Worm (Caenorhabditis elegans) whole organism, L2 larva: ENCODE data around the gene gcy-11.

Experiments
- C34F6.9 ChIP-seq: fragments of 150-350 bp; optimal IDR thresholded peaks from 2 replicates; lab custom pipeline; 2014; ENCODE audit warnings: missing biosample characterization, missing genetic modification characterization
- F13H6.1 ChIP-seq: sonication (generic microtip); optimal IDR thresholded peaks from 2 replicates; lab custom pipeline; 2016; ENCODE audit warnings: missing genetic modification characterization, missing compliant biosample characterization
- R02D3.7 ChIP-seq: fragments of 150-350 bp; optimal IDR thresholded peaks from 2 replicates; lab custom pipeline; 2014; ENCODE audit warnings: missing biosample characterization, missing genetic modification characterization
- Y55F3AM.14 ChIP-seq: fragments of 200-800 bp; sonication (Bioruptor generic); optimal IDR thresholded peaks from 2 replicates; lab custom pipeline; 2018; ENCODE audit warnings: mild to moderate bottlenecking, missing genetic modification characterization, missing compliant biosample characterization
- ZK546.5 ChIP-seq: sonication (generic microtip); optimal IDR thresholded peaks from 2 replicates; lab custom pipeline; 2017; ENCODE audit warnings: missing biosample characterization, missing genetic modification characterization
- alr-1 ChIP-seq: fragments of 150-350 bp; optimal IDR thresholded peaks from 2 replicates; lab custom pipeline; 2014; ENCODE audit warnings: missing biosample characterization, missing genetic modification characterization
- aly-2 ChIP-seq: fragments of 150-350 bp; optimal IDR thresholded peaks from 2 replicates; lab custom pipeline; 2014; ENCODE audit warnings: missing biosample characterization, missing genetic modification characterization
- blmp-1 ChIP-seq: sonication (generic microtip); optimal IDR thresholded peaks from 2 replicates; lab custom pipeline; 2017; ENCODE audit warnings: missing genetic modification characterization, mild to moderate bottlenecking, missing compliant biosample characterization, antibody characterized with exemption, moderate library complexity; ENCODE audit not compliant: insufficient read depth
- crh-2 ChIP-seq: sonication (generic microtip); optimal IDR thresholded peaks from 2 replicates; lab custom pipeline; 2017; ENCODE audit warnings: missing biosample characterization, missing genetic modification characterization
- egl-27 ChIP-seq: sonication (generic microtip); optimal IDR thresholded peaks from 3 replicates; lab custom pipeline; 2017; ENCODE audit warnings: missing biosample characterization, missing genetic modification reagents, missing genetic modification characterization
- elt-1 ChIP-seq: fragments of 150-350 bp; optimal IDR thresholded peaks from 2 replicates; lab custom pipeline; 2014; ENCODE audit warnings: missing biosample characterization, missing genetic modification characterization
- elt-3 ChIP-seq: sonication (generic microtip); optimal IDR thresholded peaks from 2 replicates; lab custom pipeline; 2017; ENCODE audit warnings: missing biosample characterization, missing genetic modification characterization
- fos-1 ChIP-seq: fragments of 150-350 bp; optimal IDR thresholded peaks from 2 replicates; lab custom pipeline; 2014; ENCODE audit warnings: missing biosample characterization, missing genetic modification characterization
- lin-11 ChIP-seq: fragments of 150-350 bp; sonication (generic microtip); optimal IDR thresholded peaks from 2 replicates; lab custom pipeline; 2014; ENCODE audit warnings: missing biosample characterization, missing genetic modification characterization, inconsistent platforms, mixed read lengths
- lin-13 ChIP-seq: fragments of 150-350 bp; optimal IDR thresholded peaks from 2 replicates; lab custom pipeline; 2014; ENCODE audit warnings: missing biosample characterization, missing genetic modification reagents, missing genetic modification characterization
- lin-39 ChIP-seq: fragments of 150-350 bp; optimal IDR thresholded peaks from 2 replicates; lab custom pipeline; 2014; ENCODE audit warnings: missing biosample characterization, missing genetic modification reagents, missing genetic modification characterization
- lsy-2 ChIP-seq, 2 experiments: fragments of 150-350 bp in 1 of 2; sonication (generic microtip) in 1 of 2; optimal IDR thresholded peaks; 2 replicates each; lab custom pipeline; 2014 to 2017; ENCODE audit warnings: missing biosample characterization in 2 of 2, missing genetic modification characterization in 2 of 2
- mbf-1 ChIP-seq: sonication (generic microtip); optimal IDR thresholded peaks from 2 replicates; lab custom pipeline; 2017; ENCODE audit warnings: missing biosample characterization, missing genetic modification characterization
- nhr-10 ChIP-seq: sonication (generic microtip); optimal IDR thresholded peaks from 2 replicates; lab custom pipeline; 2017; ENCODE audit warnings: missing biosample characterization, missing genetic modification characterization
- nhr-12 ChIP-seq: fragments of 150-350 bp; optimal IDR thresholded peaks from 2 replicates; lab custom pipeline; 2014; ENCODE audit warnings: missing biosample characterization, missing genetic modification characterization
- nhr-129 ChIP-seq: fragments of 150-350 bp; optimal IDR thresholded peaks from 2 replicates; lab custom pipeline; 2014; ENCODE audit warnings: missing biosample characterization, missing genetic modification characterization
- nhr-21 ChIP-seq: fragments of 150-350 bp; optimal IDR thresholded peaks from 2 replicates; lab custom pipeline; 2014; ENCODE audit warnings: missing biosample characterization, missing genetic modification characterization
- nhr-23 ChIP-seq: fragments of 150-350 bp; optimal IDR thresholded peaks from 2 replicates; lab custom pipeline; 2014; ENCODE audit warnings: missing biosample characterization, missing genetic modification reagents, missing genetic modification characterization
- nhr-237 ChIP-seq: fragments of 150-350 bp; optimal IDR thresholded peaks from 2 replicates; lab custom pipeline; 2014; ENCODE audit warnings: missing biosample characterization, missing genetic modification characterization
- nhr-25 ChIP-seq: fragments of 150-350 bp; sonication (generic microtip); optimal IDR thresholded peaks from 3 replicates; lab custom pipeline; 2014; ENCODE audit warnings: missing biosample characterization, missing genetic modification characterization
- nhr-6 ChIP-seq: fragments of 150-350 bp; optimal IDR thresholded peaks from 2 replicates; lab custom pipeline; 2014; ENCODE audit warnings: missing biosample characterization, missing genetic modification characterization
- nhr-77 ChIP-seq: fragments of 150-350 bp; optimal IDR thresholded peaks from 2 replicates; lab custom pipeline; 2014; ENCODE audit warnings: missing biosample characterization, missing genetic modification characterization
- peb-1 ChIP-seq: fragments of 150-350 bp; optimal IDR thresholded peaks from 2 replicates; lab custom pipeline; 2014; ENCODE audit warnings: missing biosample characterization, missing genetic modification characterization
- sem-4 ChIP-seq: fragments of 150-350 bp; optimal IDR thresholded peaks from 2 replicates; lab custom pipeline; 2014; ENCODE audit warnings: missing biosample characterization, missing genetic modification reagents, missing genetic modification characterization
- skn-1 ChIP-seq: sonication (generic microtip); optimal IDR thresholded peaks from 2 replicates; lab custom pipeline; 2017; ENCODE audit warnings: missing biosample characterization, missing genetic modification characterization
- sma-3 ChIP-seq: sonication (generic microtip); optimal IDR thresholded peaks from 2 replicates; lab custom pipeline; 2016; ENCODE audit warnings: missing genetic modification reagents, missing genetic modification characterization, missing compliant biosample characterization
- sma-9 ChIP-seq, 2 experiments: fragments of 150-350 bp in 1 of 2; sonication (generic microtip) in 1 of 2; optimal IDR thresholded peaks; 2 replicates each; lab custom pipeline; 2014 to 2016; ENCODE audit warnings: missing genetic modification characterization in 2 of 2, mild to moderate bottlenecking in 1 of 2, missing biosample characterization in 1 of 2, missing compliant biosample characterization in 1 of 2, missing genetic modification reagents in 1 of 2, moderate library complexity in 1 of 2
- unc-39 ChIP-seq: fragments of 150-350 bp; optimal IDR thresholded peaks from 2 replicates; lab custom pipeline; 2014; ENCODE audit warnings: missing biosample characterization, missing genetic modification characterization
- unc-55 ChIP-seq: fragments of 150-350 bp; sonication (generic microtip); optimal IDR thresholded peaks from 3 replicates; lab custom pipeline; 2014; ENCODE audit warnings: missing biosample characterization, missing genetic modification reagents, missing genetic modification characterization
- unc-62 ChIP-seq: fragments of 150-350 bp; optimal IDR thresholded peaks from 2 replicates; lab custom pipeline; 2014; ENCODE audit warnings: missing biosample characterization, missing genetic modification reagents, missing genetic modification characterization
- zag-1 ChIP-seq: fragments of 150-350 bp; optimal IDR thresholded peaks from 2 replicates; lab custom pipeline; 2014; ENCODE audit warnings: missing biosample characterization, missing genetic modification characterization
- ztf-1 ChIP-seq: fragments of 200-800 bp; sonication (Bioruptor generic); conservative IDR thresholded peaks from 2 replicates; pipeline ENCODE4 v1.3.6; 2022; ENCODE audit warnings: missing genetic modification characterization, missing compliant biosample characterization
- ztf-11 ChIP-seq: sonication (generic microtip); optimal IDR thresholded peaks from 2 replicates; lab custom pipeline; 2017; ENCODE audit warnings: missing biosample characterization, missing genetic modification characterization
- ztf-4 ChIP-seq: fragments of 150-350 bp; optimal IDR thresholded peaks from 2 replicates; lab custom pipeline; 2014; ENCODE audit warnings: missing biosample characterization, missing genetic modification characterization

gcy-11 gene

ce11 chrX:17072088-17072487 is 16.7 kb upstream of the gcy-11 start, which contains the start of gene C30G4.4:
Gene C30G4.4 (minus strand): TSS chrX:17072188.
- TF ChIP-seq zag-1 (tag; lab: Kevin White, UChicago) (no peak), skn-1 (no peak), ztf-1 (GFP tag; lab: Robert Waterston, UW) (no peak), sma-3 (GFP tag; lab: Kevin White, UChicago) (no peak), F13H6.1 (tag; lab: Kevin White, UChicago) (no peak), lin-11 (tag; lab: Kevin White, UChicago) (no peak), blmp-1 (tag; lab: Kevin White, UChicago) (no peak), nhr-237 (tag; lab: Kevin White, UChicago) (no peak), nhr-25 (tag; lab: Kevin White, UChicago) (no peak), crh-2 (tag; lab: Kevin White, UChicago) (no peak), sma-9 (GFP tag; optimal IDR thresholded peaks at IDR 0.05; lab: Kevin White, UChicago) (no peak), sma-9 (tag; optimal IDR thresholded peaks at IDR 0.05; lab: Kevin White, UChicago) (no peak), C34F6.9 (no peak), mbf-1 (tag; lab: Kevin White, UChicago) (no peak), nhr-23 (tag; lab: Kevin White, UChicago) (no peak), nhr-10 (tag; lab: Kevin White, UChicago) (no peak), nhr-77 (tag; lab: Kevin White, UChicago) (no peak)

- TF ChIP-seq sem-4 (tag; lab: Kevin White, UChicago): no peak
- no peak for TF ChIP-seq elt-3 (tag; lab: Kevin White, UChicago)
- no peak for TF ChIP-seq unc-39 (tag; lab: Kevin White, UChicago)
- no peak for TF ChIP-seq nhr-21 (tag; lab: Kevin White, UChicago)
- no peak for TF ChIP-seq mbf-1 (tag; lab: Kevin White, UChicago)
- no peak for TF ChIP-seq lin-39 (tag; lab: Kevin White, UChicago)
- TF ChIP-seq ztf-1 (GFP tag; lab: Robert Waterston, UW): no peak
- TF ChIP-seq Y55F3AM.14: no peak
- no peak for TF ChIP-seq R02D3.7 (tag; lab: Kevin White, UChicago)
- TF ChIP-seq ZK546.5 (tag; lab: Kevin White, UChicago): no peak
- TF ChIP-seq nhr-12 (tag; lab: Kevin White, UChicago): no peak
- TF ChIP-seq F13H6.1 (tag; lab: Kevin White, UChicago): peak; percentile 27
- TF ChIP-seq nhr-25 (tag; lab: Kevin White, UChicago): peak; percentile 13
- TF ChIP-seq nhr-129 (tag; lab: Kevin White, UChicago): no peak
- TF ChIP-seq elt-1 (tag; lab: Kevin White, UChicago): no peak
- TF ChIP-seq aly-2 (tag; lab: Kevin White, UChicago): no peak
- TF ChIP-seq blmp-1 (tag; lab: Kevin White, UChicago): peak; percentile 89
- TF ChIP-seq sma-3 (GFP tag; lab: Kevin White, UChicago): peak; percentile 32
- no peak for TF ChIP-seq skn-1
- TF ChIP-seq crh-2 (tag; lab: Kevin White, UChicago): no peak
- TF ChIP-seq nhr-23 (tag; lab: Kevin White, UChicago): no peak
- no peak for TF ChIP-seq unc-55 (GFP tag; lab: Kevin White, UChicago)
- TF ChIP-seq alr-1 (tag; lab: Kevin White, UChicago): no peak
- no peak for TF ChIP-seq nhr-237 (tag; lab: Kevin White, UChicago)
- TF ChIP-seq lin-13 (GFP tag; lab: Kevin White, UChicago): no peak
These were observed 15.1 kb upstream of the gcy-11 start for ce11 chrX:17070495-17070894.

- TF ChIP-seq fos-1 (tag; lab: Kevin White, UChicago) (peak; percentile 21), sma-9 (GFP tag; optimal IDR thresholded peaks at IDR 0.05; lab: Kevin White, UChicago) (peak; percentile 55), sma-9 (tag; optimal IDR thresholded peaks at IDR 0.05; lab: Kevin White, UChicago) (no peak), lin-11 (tag; lab: Kevin White, UChicago) (no peak)
These were observed 11.6 kb upstream of the gcy-11 start for ce11 chrX:17066937-17067336.

ce11 chrX:17064820-17065219 is 9.4 kb upstream of the gcy-11 start:
- TF ChIP-seq zag-1 (tag; lab: Kevin White, UChicago) (no peak), crh-2 (tag; lab: Kevin White, UChicago) (peak; percentile 14), mbf-1 (tag; lab: Kevin White, UChicago) (no peak), fos-1 (tag; lab: Kevin White, UChicago) (peak; percentile 41), sma-3 (GFP tag; lab: Kevin White, UChicago) (no peak), nhr-129 (tag; lab: Kevin White, UChicago) (no peak), alr-1 (tag; lab: Kevin White, UChicago) (no peak), unc-55 (GFP tag; lab: Kevin White, UChicago) (no peak), elt-3 (tag; lab: Kevin White, UChicago) (no peak), aly-2 (tag; lab: Kevin White, UChicago) (no peak), peb-1 (tag; lab: Kevin White, UChicago) (no peak), nhr-77 (tag; lab: Kevin White, UChicago) (no peak), unc-62 (GFP tag; lab: Kevin White, UChicago) (no peak), nhr-237 (tag; lab: Kevin White, UChicago) (no peak), ZK546.5 (tag; lab: Kevin White, UChicago) (no peak), egl-27 (no peak), nhr-25 (tag; lab: Kevin White, UChicago) (no peak), ztf-11 (tag; lab: Kevin White, UChicago) (no peak), nhr-10 (tag; lab: Kevin White, UChicago) (no peak), skn-1 (peak; percentile 5), ztf-1 (GFP tag; lab: Robert Waterston, UW) (no peak), ztf-4 (tag; lab: Kevin White, UChicago) (no peak), sma-9 (GFP tag; optimal IDR thresholded peaks at IDR 0.05; lab: Kevin White, UChicago) (peak; percentile 26), sma-9 (tag; optimal IDR thresholded peaks at IDR 0.05; lab: Kevin White, UChicago) (no peak), F13H6.1 (tag; lab: Kevin White, UChicago) (no peak), nhr-21 (tag; lab: Kevin White, UChicago) (no peak), R02D3.7 (tag; lab: Kevin White, UChicago) (no peak), nhr-6 (tag; lab: Kevin White, UChicago) (no peak), blmp-1 (tag; lab: Kevin White, UChicago) (no peak), C34F6.9 (no peak), lin-39 (tag; lab: Kevin White, UChicago) (no peak), lsy-2 (tag; optimal IDR thresholded peaks at IDR 0.05; lab: Kevin White, UChicago) (no peak), Y55F3AM.14 (no peak), nhr-12 (tag; lab: Kevin White, UChicago) (no peak)
